Worm (Caenorhabditis elegans): ENCODE measurements around the gene kin-5.

The kin-5 gene

DNA sequence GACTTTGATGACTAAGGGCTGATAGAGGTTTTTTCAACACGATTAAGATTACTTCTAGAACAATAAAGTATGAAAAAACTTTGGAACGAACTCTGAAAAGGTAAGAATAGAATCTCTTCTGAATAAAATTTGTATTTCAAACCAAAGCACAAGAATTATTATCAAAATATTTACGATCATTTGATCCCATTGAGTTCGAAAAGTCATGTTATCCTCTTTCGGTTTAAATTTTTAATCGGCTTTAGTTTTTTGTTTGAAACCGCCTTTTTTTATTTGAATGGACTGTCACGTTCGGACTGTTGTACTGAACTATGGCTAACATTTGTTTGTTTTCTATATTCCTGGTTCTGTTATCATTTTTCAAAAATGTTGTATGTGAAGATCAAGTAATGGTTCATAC, 5.4 kb upstream of the kin-5 start, which contains the start of gene C47E12.9:
TSS of gene C47E12.9 (plus strand) at position 301 of the 400 bp plus-strand sequence.
- TF ChIP-seq fax-1 (tag; optimal IDR thresholded peaks at IDR 0.05) (no peak), ceh-9 (tag; optimal IDR thresholded peaks at IDR 0.05) (no peak), zip-5 (tag; optimal IDR thresholded peaks at IDR 0.05) (no peak), dve-1 (tag; optimal IDR thresholded peaks at IDR 0.05) (no peak)

DNA sequence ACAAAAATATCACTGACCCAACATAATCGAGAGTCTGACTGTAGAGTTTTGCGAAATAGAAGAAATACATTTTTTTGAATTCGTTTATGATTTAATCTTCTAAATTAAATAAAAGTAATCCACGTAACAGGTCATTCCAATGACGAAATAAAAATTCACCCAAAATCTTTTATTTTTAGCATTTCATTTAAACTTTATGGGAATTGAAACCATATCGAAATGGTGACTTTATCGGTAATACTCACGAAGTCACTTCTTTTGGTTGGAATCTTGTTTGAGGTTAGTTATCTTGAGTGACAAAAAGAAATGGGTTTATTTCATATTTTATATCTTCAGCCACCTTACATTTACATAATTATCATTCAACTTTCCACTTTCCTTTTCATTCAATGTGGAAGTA, 3.6 kb upstream of the kin-5 start, which contains the start of the genes C47E12.12 and C47E12.10:
TSS of gene C47E12.12 (minus strand) at position 101 of the 400 bp plus-strand sequence.
TSS of gene C47E12.10 (plus strand) at position 172 of the 400 bp plus-strand sequence.
- TF ChIP-seq ahr-1 (tag; optimal IDR thresholded peaks at IDR 0.05) (no peak), sox-4 (tag; optimal IDR thresholded peaks at IDR 0.05) (no peak), pat-9 (tag; optimal IDR thresholded peaks at IDR 0.05) (no peak), dve-1 (tag; optimal IDR thresholded peaks at IDR 0.05) (no peak), tbx-7 (tag; optimal IDR thresholded peaks at IDR 0.05) (no peak), ama-1 (optimal IDR thresholded peaks at IDR 0.05) (no peak), pqm-1 (tag; optimal IDR thresholded peaks at IDR 0.05) (no peak), tbx-2 (tag; optimal IDR thresholded peaks at IDR 0.05) (no peak), ref-2 (tag; optimal IDR thresholded peaks at IDR 0.05) (no peak), pax-1 (tag; optimal IDR thresholded peaks at IDR 0.05) (no peak), ceh-18 (tag; optimal IDR thresholded peaks at IDR 0.05) (no peak), lim-6 (tag; optimal IDR thresholded peaks at IDR 0.05) (no peak), gmeb-2 (tag; optimal IDR thresholded peaks at IDR 0.05) (no peak), pha-4 (tag; optimal IDR thresholded peaks at IDR 0.05) (no peak), hlh-13 (GFP tag; optimal IDR thresholded peaks at IDR 0.05) (no peak), ceh-45 (GFP tag; IDR thresholded peaks at IDR 0.05) (no peak), F13H6.1 (tag; optimal IDR thresholded peaks at IDR 0.05) (no peak), sdc-2 (tag; optimal IDR thresholded peaks at IDR 0.05) (no peak), pha-2 (tag; optimal IDR thresholded peaks at IDR 0.05) (no peak)

DNA sequence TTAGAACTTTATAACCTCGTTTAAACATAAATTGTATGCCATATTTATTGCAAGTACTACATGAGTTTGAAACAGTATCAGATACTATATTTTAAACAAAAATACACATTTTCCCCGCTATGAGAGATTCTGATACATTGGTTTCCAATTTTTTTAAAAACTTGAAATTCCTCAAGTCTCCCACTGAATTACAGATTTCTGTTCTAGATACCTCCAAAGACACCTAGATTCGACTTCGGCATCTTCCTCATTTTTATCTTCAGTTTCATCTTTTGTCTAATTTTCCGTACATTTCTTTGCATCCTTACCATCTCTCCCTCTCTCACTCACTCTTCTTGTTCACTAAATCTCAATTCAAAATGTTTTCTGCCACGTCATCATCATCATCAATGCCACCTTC, 5.0 kb downstream of the kin-5 start, which contains the start of gene T13H10.2:
TSS of gene T13H10.2 (plus strand) at position 301 of the 400 bp plus-strand sequence.
- TF ChIP-seq pax-1 (tag; optimal IDR thresholded peaks at IDR 0.05) (no peak), unc-3 (GFP tag; conservative IDR thresholded peaks at IDR 0.05) (no peak), unc-3 (tag; optimal IDR thresholded peaks at IDR 0.05) (no peak), pros-1 (tag; optimal IDR thresholded peaks at IDR 0.05) (no peak), unc-42 (tag; optimal IDR thresholded peaks at IDR 0.05) (no peak), K02D7.2 (tag; optimal IDR thresholded peaks at IDR 0.05) (no peak), elt-4 (tag; optimal IDR thresholded peaks at IDR 0.05) (no peak), ztf-16 (tag; optimal IDR thresholded peaks at IDR 0.05) (no peak), syd-9 (tag; optimal IDR thresholded peaks at IDR 0.05) (no peak)

DNA sequence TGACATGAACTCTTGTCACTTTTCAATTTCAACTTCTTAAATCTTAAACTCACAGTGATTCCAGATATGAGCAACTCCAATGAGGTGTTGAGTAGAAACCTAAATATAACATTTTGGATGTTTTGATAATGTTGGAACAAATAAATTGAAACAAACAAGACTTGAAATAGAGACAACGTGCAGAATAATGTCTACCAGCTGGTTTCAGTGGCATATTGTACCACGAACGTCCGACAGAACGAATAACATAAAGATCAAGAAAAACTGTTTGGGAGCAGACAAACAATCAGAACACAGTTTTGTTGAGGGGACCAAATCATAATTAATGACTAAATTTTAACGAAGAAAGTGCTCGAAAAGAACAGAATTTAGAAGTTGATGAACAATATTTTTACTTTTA, 15.6 kb downstream of the kin-5 start, which contains the start of gene gon-1:
TSS of gene gon-1 (minus strand) at position 101 of the 400 bp plus-strand sequence.
- TF ChIP-seq unc-55 (GFP tag; optimal IDR thresholded peaks at IDR 0.05): no peak
- TF ChIP-seq ahr-1 (tag; optimal IDR thresholded peaks at IDR 0.05): no peak
- TF ChIP-seq lim-6 (tag; optimal IDR thresholded peaks at IDR 0.05): no peak
- no peak for TF ChIP-seq C38D4.7 (GFP tag; optimal IDR thresholded peaks at IDR 0.05)
- TF ChIP-seq ceh-34 (tag; optimal IDR thresholded peaks at IDR 0.05): no peak
- TF ChIP-seq pax-1 (tag; optimal IDR thresholded peaks at IDR 0.05): no peak
- no peak for TF ChIP-seq elt-2 (tag; optimal IDR thresholded peaks at IDR 0.05)
- no peak for TF ChIP-seq ets-4 (tag; optimal IDR thresholded peaks at IDR 0.05)
- TF ChIP-seq fkh-6 (tag; optimal IDR thresholded peaks at IDR 0.05): no peak
- TF ChIP-seq sox-2 (GFP tag; IDR thresholded peaks at IDR 0.05): no peak
- TF ChIP-seq K02D7.2 (tag; optimal IDR thresholded peaks at IDR 0.05): no peak
- TF ChIP-seq fax-1 (tag; optimal IDR thresholded peaks at IDR 0.05): no peak
- TF ChIP-seq ztf-16 (tag; optimal IDR thresholded peaks at IDR 0.05): no peak
- TF ChIP-seq ceh-18 (tag; optimal IDR thresholded peaks at IDR 0.05): no peak
- TF ChIP-seq odd-2 (tag; optimal IDR thresholded peaks at IDR 0.05): no peak
- no peak for TF ChIP-seq ceh-24 (tag; optimal IDR thresholded peaks at IDR 0.05)
- TF ChIP-seq gmeb-2 (tag; optimal IDR thresholded peaks at IDR 0.05): no peak
- TF ChIP-seq elt-4 (tag; optimal IDR thresholded peaks at IDR 0.05): no peak
